Fruit fly (Drosophila melanogaster): Measurements from ENCODE around the gene CG16721.

CG16721 gene

dm6 chrX:5853461-5853860 lies 26.2 kb upstream of the CG16721 start, which contains the start of gene CG43136:
CG43136 (plus strand) TSS chrX:5853761.
- TF ChIP-seq stc (GFP tag; IDR thresholded peaks at IDR 0.05) = no peak
- TF ChIP-seq CG2199 (GFP tag; IDR thresholded peaks at IDR 0.05) = no peak
- TF ChIP-seq CG11247 (GFP tag; IDR thresholded peaks at IDR 0.05) = no peak
- TF ChIP-seq pnt (GFP tag; optimal IDR thresholded peaks at IDR 0.05) = no peak
- TF ChIP-seq CG32767 (GFP tag; IDR thresholded peaks at IDR 0.05) = no peak
- TF ChIP-seq ttk (GFP tag; IDR thresholded peaks at IDR 0.05) = no peak
- TF ChIP-seq Nf-YC (tag; optimal IDR thresholded peaks at IDR 0.05) = no peak
- no peak for TF ChIP-seq Hmr (GFP tag; optimal IDR thresholded peaks at IDR 0.05)
- no peak for TF ChIP-seq D (optimal IDR thresholded peaks at IDR 0.05)
- TF ChIP-seq D (GFP tag; optimal IDR thresholded peaks at IDR 0.05) = no peak

- TF ChIP-seq ro (GFP tag; IDR thresholded peaks at IDR 0.05) = no peak
- no peak for TF ChIP-seq Hr39 (optimal IDR thresholded peaks at IDR 0.05)
- TF ChIP-seq fd96Cb (tag; optimal IDR thresholded peaks at IDR 0.05) = no peak
- TF ChIP-seq yki (optimal IDR thresholded peaks at IDR 0.05) = no peak
- no peak for TF ChIP-seq peb (GFP tag; IDR thresholded peaks at IDR 0.05)
- no peak for TF ChIP-seq Chrac-16 (GFP tag; optimal IDR thresholded peaks at IDR 0.05)
- TF ChIP-seq ERR (GFP tag; optimal IDR thresholded peaks at IDR 0.05) = no peak
- no peak for TF ChIP-seq Dref (GFP tag; IDR thresholded peaks at IDR 0.05)
- no peak for TF ChIP-seq gsb (GFP tag; IDR thresholded peaks at IDR 0.05)
- no peak for TF ChIP-seq CG14014 (GFP tag; IDR thresholded peaks at IDR 0.05)
- no peak for TF ChIP-seq CG32767 (GFP tag; IDR thresholded peaks at IDR 0.05)
Observed at dm6 chrX:5865051-5865450, 14.6 kb upstream of the CG16721 start, which contains the start of gene CG43137. CG43137 (minus strand) TSS chrX:5865151.

dm6 chrX:5866095-5866494 lies 13.6 kb upstream of the CG16721 start:
- TF ChIP-seq dpn (GFP tag; optimal IDR thresholded peaks at IDR 0.05) = no peak
- no peak for TF ChIP-seq CG4424 (GFP tag; optimal IDR thresholded peaks at IDR 0.05)
- no peak for TF ChIP-seq Dad (GFP tag; optimal IDR thresholded peaks at IDR 0.05)
- TF ChIP-seq sim (GFP tag; IDR thresholded peaks at IDR 0.05) = no peak
- no peak for TF ChIP-seq yki (optimal IDR thresholded peaks at IDR 0.05)
- TF ChIP-seq peb (GFP tag; IDR thresholded peaks at IDR 0.05) = no peak
- TF ChIP-seq CG10565 (GFP tag; optimal IDR thresholded peaks at IDR 0.05) = no peak
- TF ChIP-seq CG2712 (tag; optimal IDR thresholded peaks at IDR 0.05) = peak; percentile 1
- no peak for TF ChIP-seq NfI (GFP tag; optimal IDR thresholded peaks at IDR 0.05)
- no peak for TF ChIP-seq Jarid2 (GFP tag; optimal IDR thresholded peaks at IDR 0.05)
- TF ChIP-seq Myb (GFP tag; optimal IDR thresholded peaks at IDR 0.05) = peak; percentile 16
- TF ChIP-seq CG18599 (GFP tag; optimal IDR thresholded peaks at IDR 0.05) = peak; percentile 62
- TF ChIP-seq gcm (GFP tag; optimal IDR thresholded peaks at IDR 0.05) = peak; percentile 22
- no peak for TF ChIP-seq her (GFP tag; optimal IDR thresholded peaks at IDR 0.05)
- peak; percentile 23 for TF ChIP-seq pnt (GFP tag; optimal IDR thresholded peaks at IDR 0.05)
- TF ChIP-seq Dbx (GFP tag; IDR thresholded peaks at IDR 0.05) = no peak
- TF ChIP-seq CG15696 (tag; optimal IDR thresholded peaks at IDR 0.05) = no peak
- TF ChIP-seq Camta (GFP tag; optimal IDR thresholded peaks at IDR 0.05) = no peak
- no peak for TF ChIP-seq Dek (tag; optimal IDR thresholded peaks at IDR 0.05)
- TF ChIP-seq sens (GFP tag) = peak; percentile 42
- TF ChIP-seq CG10209 (GFP tag; optimal IDR thresholded peaks at IDR 0.05) = no peak
- TF ChIP-seq ro (GFP tag; IDR thresholded peaks at IDR 0.05) = no peak
- no peak for TF ChIP-seq ems (GFP tag; optimal IDR thresholded peaks at IDR 0.05)
- no peak for TF ChIP-seq Lpt (GFP tag; optimal IDR thresholded peaks at IDR 0.05)
- TF ChIP-seq CG17328 (GFP tag; IDR thresholded peaks at IDR 0.05) = no peak
- TF ChIP-seq ham (GFP tag; IDR thresholded peaks at IDR 0.05) = no peak
- no peak for TF ChIP-seq NC2α (GFP tag; optimal IDR thresholded peaks at IDR 0.05)
- TF ChIP-seq fu2 (GFP tag; optimal IDR thresholded peaks at IDR 0.05) = no peak
- TF ChIP-seq grau (tag; optimal IDR thresholded peaks at IDR 0.05) = peak; percentile 66
- peak; percentile 12 for TF ChIP-seq Xbp1 (GFP tag; optimal IDR thresholded peaks at IDR 0.05)
- no peak for TF ChIP-seq tap (tag; optimal IDR thresholded peaks at IDR 0.05)
- TF ChIP-seq GATAe (GFP tag; conservative IDR thresholded peaks at IDR 0.05) = no peak
- TF ChIP-seq Hr51 (GFP tag; optimal IDR thresholded peaks at IDR 0.05) = peak in 1 of 2 experiments; percentile 14
- TF ChIP-seq CG12236 (GFP tag; optimal IDR thresholded peaks at IDR 0.05) = no peak
- no peak for TF ChIP-seq CG10959 (GFP tag; IDR thresholded peaks at IDR 0.05)
